Fruit fly (Drosophila melanogaster) whole organism, adult: ENCODE data around the gene CG6583.

Source experiments
- CG11617 ChIP-seq: fragments of 200-800 bp; sonication (Bioruptor generic); optimal IDR thresholded peaks from 2 replicates; lab custom pipeline; 2017; ENCODE audit warnings: mild to moderate bottlenecking, missing biosample characterization, missing genetic modification reagents, missing genetic modification characterization
- CG12768 ChIP-seq: fragments of 200-800 bp; sonication (Bioruptor generic); optimal IDR thresholded peaks from 2 replicates; lab custom pipeline; 2017; ENCODE audit warnings: missing biosample characterization, missing genetic modification characterization, mild to moderate bottlenecking, moderate library complexity, missing genetic modification reagents
- CG14711 ChIP-seq: fragments of 200-800 bp; sonication (Bioruptor generic); optimal IDR thresholded peaks from 2 replicates; lab custom pipeline; 2018; ENCODE audit warnings: missing biosample characterization, mild to moderate bottlenecking, missing genetic modification characterization, moderate library complexity
- CG1620 ChIP-seq: fragments of 200-800 bp; sonication (Bioruptor generic); optimal IDR thresholded peaks from 2 replicates; lab custom pipeline; 2016; ENCODE audit warnings: missing biosample characterization, missing genetic modification characterization
- CG33017 ChIP-seq: fragments of 200-800 bp; sonication (Bioruptor generic); optimal IDR thresholded peaks from 2 replicates; lab custom pipeline; 2018; ENCODE audit warnings: missing biosample characterization, mild to moderate bottlenecking, missing genetic modification characterization, moderate library complexity
- CG5204 ChIP-seq: fragments of 200-800 bp; sonication (Bioruptor generic); optimal IDR thresholded peaks from 2 replicates; lab custom pipeline; 2016; ENCODE audit warnings: missing biosample characterization, missing genetic modification characterization
- CG7045 ChIP-seq: fragments of 200-800 bp; sonication (Bioruptor generic); optimal IDR thresholded peaks from 2 replicates; lab custom pipeline; 2017; ENCODE audit warnings: missing biosample characterization, mild to moderate bottlenecking, missing genetic modification characterization
- CG7101 ChIP-seq: fragments of 200-800 bp; sonication (Bioruptor generic); optimal IDR thresholded peaks from 2 replicates; lab custom pipeline; 2018; ENCODE audit warnings: missing biosample characterization, mild to moderate bottlenecking, missing genetic modification characterization, moderate library complexity
- Clk ChIP-seq: fragments of 200-800 bp; sonication (Bioruptor generic); optimal IDR thresholded peaks from 2 replicates; lab custom pipeline; 2017; ENCODE audit warnings: missing biosample characterization, missing genetic modification characterization
- Crg-1 ChIP-seq: fragments of 200-800 bp; sonication (Bioruptor generic); optimal IDR thresholded peaks from 2 replicates; lab custom pipeline; 2016; ENCODE audit warnings: missing biosample characterization, missing genetic modification characterization
- Hr96 ChIP-seq: fragments of 200-800 bp; sonication (Bioruptor generic); optimal IDR thresholded peaks from 2 replicates; lab custom pipeline; 2016; ENCODE audit warnings: missing biosample characterization, missing genetic modification characterization
- Mnt ChIP-seq: fragments of 200-800 bp; sonication (Bioruptor generic); optimal IDR thresholded peaks from 2 replicates; lab custom pipeline; 2016; ENCODE audit warnings: missing biosample characterization, mild to moderate bottlenecking, missing genetic modification characterization
- bab1 ChIP-seq: fragments of 200-800 bp; sonication (Bioruptor generic); optimal IDR thresholded peaks from 3 replicates; lab custom pipeline; 2019; ENCODE audit warnings: missing biosample characterization, mild to moderate bottlenecking, missing genetic modification characterization, moderate library complexity
- cic ChIP-seq: fragments of 200-800 bp; sonication (Bioruptor generic); optimal IDR thresholded peaks from 2 replicates; lab custom pipeline; 2017; ENCODE audit warnings: missing biosample characterization, mild to moderate bottlenecking, missing genetic modification characterization, moderate library complexity
- cnc ChIP-seq, 2 experiments: fragments of >200 bp; optimal IDR thresholded peaks; 2 replicates each; lab custom pipeline; 2017
- kay ChIP-seq: fragments of 200-800 bp; sonication (Bioruptor generic); peaks from one replicate; lab custom pipeline; 2016; ENCODE audit warnings: missing biosample characterization, missing genetic modification characterization, borderline replicate concordance
- ovo ChIP-seq: fragments of 200-800 bp; sonication (Bioruptor generic); optimal IDR thresholded peaks from 2 replicates; lab custom pipeline; 2016; ENCODE audit warnings: missing biosample characterization, missing genetic modification characterization
- pad ChIP-seq: fragments of 200-800 bp; sonication (Bioruptor generic); optimal IDR thresholded peaks from 3 replicates; lab custom pipeline; 2017; ENCODE audit warnings: missing biosample characterization, missing genetic modification characterization, mild to moderate bottlenecking, moderate library complexity, missing genetic modification reagents
- tj ChIP-seq: fragments of 200-800 bp; sonication (Bioruptor generic); optimal IDR thresholded peaks from 3 replicates; lab custom pipeline; 2017; ENCODE audit warnings: missing biosample characterization, mild to moderate bottlenecking, missing genetic modification characterization, moderate library complexity
- toe ChIP-seq: fragments of 200-800 bp; sonication (Bioruptor generic); optimal IDR thresholded peaks from 2 replicates; lab custom pipeline; 2016; ENCODE audit warnings: missing biosample characterization, missing genetic modification characterization

CG6583 gene

dm6 chr2L:12172536-12173234, at the start of gene CG6583, which contains the start of gene crok:
Gene CG6583 (minus strand): TSS chr2L:12172586.
Gene crok (plus strand): TSS chr2L:12172981.
- TF ChIP-seq tj (no peak), CG7101 (tag; lab: Kevin White, UChicago) (no peak), toe (GFP tag; lab: Kevin White, UChicago) (no peak), Clk (no peak), cnc (optimal IDR thresholded peaks at IDR 0.05; lab: Kevin White, UChicago) (no peak), pad (GFP tag; lab: Kevin White, UChicago) (no peak), CG5204 (GFP tag; lab: Kevin White, UChicago) (no peak), CG14711 (no peak), CG11617 (no peak), kay (GFP tag; lab: Kevin White, UChicago) (no peak), CG7045 (GFP tag; lab: Kevin White, UChicago) (no peak), Mnt (GFP tag; lab: Kevin White, UChicago) (no peak), CG1620 (no peak), Hr96 (GFP tag; lab: Kevin White, UChicago) (no peak), cic (no peak)

- TF ChIP-seq bab1 (peak; percentile 64), Mnt (GFP tag; lab: Kevin White, UChicago) (peak; percentile 60), CG11617 (no peak), CG14711 (no peak), ovo (no peak)
These were observed 35.2 kb upstream of the CG6583 start, which contains the start of gene CG31759 for dm6 chr2L:12207549-12207948. Gene CG31759 (plus strand): TSS chr2L:12207709.

dm6 chr2L:12200990-12201389, 28.6 kb upstream of the CG6583 start:
- TF ChIP-seq cic, result no peak
- peak; percentile 83 for TF ChIP-seq kay (GFP tag; lab: Kevin White, UChicago)

dm6 chr2L:12194858-12195257, 22.5 kb upstream of the CG6583 start:
- TF ChIP-seq ovo (no peak), CG33017 (no peak)

dm6 chr2L:12192978-12193377, 20.6 kb upstream of the CG6583 start:
- TF ChIP-seq CG7101 (tag; lab: Kevin White, UChicago), result no peak
- TF ChIP-seq CG33017, result no peak
- TF ChIP-seq CG12768, result no peak
- no peak for TF ChIP-seq ovo
- TF ChIP-seq Mnt (GFP tag; lab: Kevin White, UChicago), result no peak
- no peak for TF ChIP-seq CG5204 (GFP tag; lab: Kevin White, UChicago)
- TF ChIP-seq CG11617, result no peak
- TF ChIP-seq cnc (optimal IDR thresholded peaks at IDR 0.05; lab: Kevin White, UChicago), result no peak
- TF ChIP-seq toe (GFP tag; lab: Kevin White, UChicago), result no peak
- TF ChIP-seq pad (GFP tag; lab: Kevin White, UChicago), result no peak
- no peak for TF ChIP-seq Hr96 (GFP tag; lab: Kevin White, UChicago)
- TF ChIP-seq cic, result no peak
- TF ChIP-seq tj, result no peak
- TF ChIP-seq kay (GFP tag; lab: Kevin White, UChicago), result no peak
- no peak for TF ChIP-seq Clk
- no peak for TF ChIP-seq Crg-1 (GFP tag; lab: Kevin White, UChicago)

dm6 chr2L:12177621-12178020, 5.2 kb upstream of the CG6583 start, which contains the start of gene atilla:
Gene atilla (minus strand): TSS chr2L:12177886.
- TF ChIP-seq Hr96 (GFP tag; lab: Kevin White, UChicago) (no peak), toe (GFP tag; lab: Kevin White, UChicago) (no peak)

dm6 chr2L:12174493-12175129, 2.2 kb upstream of the CG6583 start, which contains the start of gene bru1:
Gene bru1 (plus strand): TSS chr2L:12175004.
- no peak for TF ChIP-seq CG7101 (tag; lab: Kevin White, UChicago)
- no peak for TF ChIP-seq cic
- TF ChIP-seq CG12768, result no peak
- TF ChIP-seq ovo, result no peak

- TF ChIP-seq Hr96 (GFP tag; lab: Kevin White, UChicago), result no peak
- TF ChIP-seq CG1620, result no peak
- no peak for TF ChIP-seq CG5204 (GFP tag; lab: Kevin White, UChicago)
- TF ChIP-seq CG7101 (tag; lab: Kevin White, UChicago), result no peak
- no peak for TF ChIP-seq cic
- TF ChIP-seq CG12768, result no peak
- no peak for TF ChIP-seq cnc (optimal IDR thresholded peaks at IDR 0.05; lab: Kevin White, UChicago)
- no peak for TF ChIP-seq Clk
- TF ChIP-seq toe (GFP tag; lab: Kevin White, UChicago), result no peak
- TF ChIP-seq CG14711, result no peak
- TF ChIP-seq pad (GFP tag; lab: Kevin White, UChicago), result no peak
- TF ChIP-seq ovo, result no peak
- no peak for TF ChIP-seq bab1
- no peak for TF ChIP-seq CG7045 (GFP tag; lab: Kevin White, UChicago)
- TF ChIP-seq CG33017, result no peak
- no peak for TF ChIP-seq Mnt (GFP tag; lab: Kevin White, UChicago)
- no peak for TF ChIP-seq tj
These were observed 2.1 kb downstream of the CG6583 start, which contains the start of gene CG17217 for dm6 chr2L:12170250-12170649. Gene CG17217 (plus strand): TSS chr2L:12170550.
